Worm (Caenorhabditis elegans) whole organism, early embryonic: ENCODE data around the gene pqn-75.

Experiments used
- B0310.2 ChIP-seq: sonication (generic microtip); optimal IDR thresholded peaks from 2 replicates; lab custom pipeline; 2016; ENCODE audit warnings: mild to moderate bottlenecking, missing genetic modification characterization, missing compliant biosample characterization
- F13C5.2 ChIP-seq: sonication (generic microtip); optimal IDR thresholded peaks from 2 replicates; lab custom pipeline; 2017; ENCODE audit warnings: mild to moderate bottlenecking, missing genetic modification characterization, inconsistent platforms, missing compliant biosample characterization
- aly-1 ChIP-seq: sonication (generic microtip); optimal IDR thresholded peaks from 2 replicates; lab custom pipeline; 2016; ENCODE audit warnings: missing genetic modification characterization, missing compliant biosample characterization
- ama-1 ChIP-seq: fragments of 150-350 bp; optimal IDR thresholded peaks from 2 replicates; lab custom pipeline; 2014
- ceh-36 ChIP-seq: sonication (generic microtip); optimal IDR thresholded peaks from 2 replicates; lab custom pipeline; 2016; ENCODE audit warnings: missing genetic modification characterization, inconsistent platforms, missing compliant biosample characterization
- ets-7 ChIP-seq: sonication (generic microtip); optimal IDR thresholded peaks from 2 replicates; lab custom pipeline; 2016; ENCODE audit warnings: missing genotype, missing genetic modification characterization, missing compliant biosample characterization
- flt-1 ChIP-seq: fragments of 200-800 bp; sonication (Bioruptor generic); IDR thresholded peaks from 2 replicates; pipeline ENCODE4 v1.3.6; 2022; ENCODE audit warnings: missing genetic modification characterization, missing compliant biosample characterization
- hnd-1 ChIP-seq: sonication (generic microtip); optimal IDR thresholded peaks from 2 replicates; lab custom pipeline; 2016; ENCODE audit warnings: missing genetic modification characterization, missing compliant biosample characterization
- pes-1 ChIP-seq: fragments of 200-800 bp; sonication (Bioruptor generic); IDR thresholded peaks from 2 replicates; pipeline ENCODE4 v1.3.6; 2022; ENCODE audit warnings: missing genetic modification reagents, missing genetic modification characterization, missing compliant biosample characterization
- scrt-1 ChIP-seq: fragments of 200-800 bp; sonication (Bioruptor generic); IDR thresholded peaks from 2 replicates; pipeline ENCODE4 v1.3.6; 2022; ENCODE audit warnings: missing genetic modification characterization, missing compliant biosample characterization
- sea-1 ChIP-seq: fragments of 200-800 bp; sonication (Bioruptor generic); conservative IDR thresholded peaks from 2 replicates; pipeline ENCODE4 v1.3.6; 2022; ENCODE audit warnings: missing genetic modification characterization, missing compliant biosample characterization
- tbx-11 ChIP-seq: fragments of 200-800 bp; sonication (Bioruptor generic); IDR thresholded peaks from 2 replicates; pipeline ENCODE4 v1.3.6; 2022; ENCODE audit warnings: missing genetic modification characterization, missing compliant biosample characterization
- tra-4 ChIP-seq: sonication (generic microtip); optimal IDR thresholded peaks from 2 replicates; lab custom pipeline; 2017; ENCODE audit warnings: missing genetic modification characterization, missing compliant biosample characterization

DNA sequence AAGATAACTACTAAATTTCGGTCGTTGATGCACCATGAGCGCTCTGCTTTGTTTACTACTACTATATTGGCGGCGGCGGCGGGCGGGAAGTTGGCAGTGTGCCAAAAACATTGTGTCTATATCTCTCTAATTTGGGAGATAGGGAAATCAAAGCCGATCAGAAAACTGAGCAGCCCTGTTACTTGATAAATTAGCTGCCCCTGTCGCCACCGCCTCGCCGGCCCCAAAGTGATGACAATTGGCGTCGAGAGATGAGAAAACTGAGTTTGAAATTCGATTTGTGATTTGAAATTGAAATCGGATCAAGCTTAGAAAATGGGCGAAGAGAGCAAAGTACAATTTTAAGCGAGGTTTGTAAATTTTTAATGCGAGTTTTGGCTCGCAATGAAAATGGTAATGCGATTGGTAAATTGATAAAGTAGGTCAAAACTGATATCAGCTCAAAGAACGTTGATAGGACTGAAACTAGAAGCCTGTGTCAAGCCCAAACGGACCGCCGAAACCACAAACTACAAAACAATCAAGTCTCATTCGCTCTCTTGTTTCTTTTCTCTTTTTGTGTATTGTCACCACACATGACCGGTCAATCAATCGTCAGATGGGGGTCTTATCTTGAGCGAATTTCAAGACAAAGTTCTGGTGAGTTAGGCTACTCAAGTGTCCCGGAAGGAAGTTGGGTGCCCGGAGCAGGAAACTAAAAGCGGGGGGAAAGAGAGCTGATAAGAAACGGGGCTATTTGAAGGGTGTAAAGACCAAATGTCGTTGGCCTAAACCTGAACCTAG is 44.8 kb upstream of the pqn-75 start:
- TF ChIP-seq hnd-1 (tag; lab: Kevin White, UChicago) (no peak), ama-1 (lab: Kevin White, UChicago) (no peak), flt-1 (GFP tag; lab: Robert Waterston, UW) (no peak), ets-7 (tag; lab: Kevin White, UChicago) (no peak), tbx-11 (no peak), aly-1 (tag; lab: Kevin White, UChicago) (no peak), pes-1 (GFP tag; lab: Robert Waterston, UW) (no peak), tra-4 (tag; lab: Kevin White, UChicago) (no peak), scrt-1 (no peak), ceh-36 (no peak), sea-1 (GFP tag; lab: Robert Waterston, UW) (no peak), F13C5.2 (no peak), B0310.2 (no peak)
